Worm (Caenorhabditis elegans) whole organism, L3 larva: ENCODE results near the gene math-4.
"Not testable (repeated sequence)": the region's sequence is repeated elsewhere in the genome, so short reads cannot be mapped to it uniquely, and the experiment has no call there.

Experiments
- R02D3.7 ChIP-seq: fragments of 150-350 bp; optimal IDR thresholded peaks from 2 replicates; lab custom pipeline; 2014; ENCODE audit warnings: missing biosample characterization, missing genetic modification characterization
- aly-2 ChIP-seq: fragments of 150-350 bp; optimal IDR thresholded peaks from 2 replicates; lab custom pipeline; 2014; ENCODE audit warnings: missing biosample characterization, missing genetic modification characterization
- ceh-82 ChIP-seq: fragments of 150-350 bp; optimal IDR thresholded peaks from 2 replicates; lab custom pipeline; 2014; ENCODE audit warnings: missing biosample characterization, missing genetic modification characterization
- eor-1 ChIP-seq, 2 experiments: fragments of 150-350 bp; optimal IDR thresholded peaks; 2 replicates each; lab custom pipeline; 2014 to 2018; ENCODE audit warnings: missing biosample characterization in 2 of 2, missing genetic modification characterization in 2 of 2
- fos-1 ChIP-seq: fragments of 150-350 bp; optimal IDR thresholded peaks from 2 replicates; lab custom pipeline; 2014; ENCODE audit warnings: missing biosample characterization, missing genetic modification characterization
- jun-1 ChIP-seq: fragments of 150-350 bp; optimal IDR thresholded peaks from 2 replicates; lab custom pipeline; 2014; ENCODE audit warnings: missing biosample characterization, missing genetic modification reagents, missing genetic modification characterization
- nhr-12 ChIP-seq: fragments of 150-350 bp; optimal IDR thresholded peaks from 2 replicates; lab custom pipeline; 2014; ENCODE audit warnings: missing biosample characterization, missing genetic modification characterization
- nhr-25 ChIP-seq: sonication (generic microtip); optimal IDR thresholded peaks from 2 replicates; lab custom pipeline; 2017; ENCODE audit warnings: missing biosample characterization, missing genetic modification characterization
- pha-4 ChIP-seq: fragments of 150-350 bp; optimal IDR thresholded peaks from 2 replicates; lab custom pipeline; 2014; ENCODE audit warnings: missing biosample characterization, missing genetic modification reagents, missing genetic modification characterization
- pqm-1 ChIP-seq: fragments of 150-350 bp; optimal IDR thresholded peaks from 2 replicates; lab custom pipeline; 2017; ENCODE audit warnings: missing biosample characterization, missing genetic modification characterization, inconsistent platforms
- sea-2 ChIP-seq: fragments of 150-350 bp; sonication (generic microtip); optimal IDR thresholded peaks from 4 replicates; lab custom pipeline; 2014; ENCODE audit warnings: missing biosample characterization, missing genetic modification reagents, missing genetic modification characterization
- snpc-4 ChIP-seq: fragments of 150-350 bp; optimal IDR thresholded peaks from 2 replicates; lab custom pipeline; 2014; ENCODE audit warnings: missing biosample characterization, missing genetic modification characterization
- ztf-11 ChIP-seq: fragments of 150-350 bp; optimal IDR thresholded peaks from 2 replicates; lab custom pipeline; 2014; ENCODE audit warnings: missing biosample characterization, missing genetic modification characterization

- TF ChIP-seq nhr-12 (tag; lab: Kevin White, UChicago); sea-2 (GFP tag; lab: Kevin White, UChicago); ztf-11 (tag; lab: Kevin White, UChicago); pqm-1 (tag; lab: Kevin White, UChicago); fos-1 (tag; lab: Kevin White, UChicago); snpc-4 (tag; lab: Kevin White, UChicago); ceh-82 (tag; lab: Kevin White, UChicago); eor-1 (tag; optimal IDR thresholded peaks at IDR 0.05; lab: Kevin White, UChicago); jun-1 (tag; lab: Kevin White, UChicago); R02D3.7 (tag; lab: Kevin White, UChicago); aly-2 (tag; lab: Kevin White, UChicago); pha-4 (tag; lab: Kevin White, UChicago); nhr-25: not testable (repeated sequence)
Measured at ce11 chrII:1771347-1771746, 11.0 kb downstream of the math-4 start, which contains the start of gene math-26.
